Fruit fly (Drosophila melanogaster) whole organism, embryonic: ENCODE measurements around the gene CG15144.

Experiments used
- Asciz ChIP-seq: fragments of 200-800 bp; sonication (Bioruptor generic); optimal IDR thresholded peaks from 2 replicates; lab custom pipeline; 2017; ENCODE audit warnings: missing biosample characterization, mild to moderate bottlenecking, missing genetic modification characterization, missing genetic modification reagents
- Atf6 ChIP-seq: fragments of 200-800 bp; sonication (Bioruptor generic); IDR thresholded peaks from 2 replicates; pipeline ENCODE4 v1.3.6; 2022; ENCODE audit warnings: missing biosample characterization, missing genetic modification characterization
- Awh ChIP-seq: fragments of 200-800 bp; sonication (Bioruptor generic); IDR thresholded peaks from 2 replicates; pipeline ENCODE4, ENCODE4 v1.3.6; 2022; ENCODE audit warnings: missing biosample characterization, missing genetic modification characterization
- Bteb2 ChIP-seq: fragments of 200-800 bp; sonication (Bioruptor generic); optimal IDR thresholded peaks from 2 replicates; lab custom pipeline; 2016; ENCODE audit warnings: missing biosample characterization, missing genetic modification characterization
- CG12942 ChIP-seq: fragments of 200-800 bp; sonication (Bioruptor generic); optimal IDR thresholded peaks from 3 replicates; lab custom pipeline; 2016; ENCODE audit warnings: missing biosample characterization, missing genetic modification characterization
- CG13624 ChIP-seq: fragments of 200-800 bp; sonication (Bioruptor generic); optimal IDR thresholded peaks from 2 replicates; lab custom pipeline; 2016; ENCODE audit warnings: missing biosample characterization, missing genetic modification characterization
- CG1602 ChIP-seq: fragments of 200-800 bp; sonication (Bioruptor generic); optimal IDR thresholded peaks from 3 replicates; lab custom pipeline; 2016; ENCODE audit warnings: missing biosample characterization, missing genetic modification characterization
- CG1647 ChIP-seq: fragments of 200-800 bp; sonication (Bioruptor generic); optimal IDR thresholded peaks from 3 replicates; lab custom pipeline; 2016; ENCODE audit warnings: missing biosample characterization, missing genetic modification characterization
- CG2199 ChIP-seq: fragments of 200-800 bp; sonication (Bioruptor generic); IDR thresholded peaks from 3 replicates; pipeline ENCODE4 v1.3.6; 2022; ENCODE audit warnings: missing biosample characterization, missing genetic modification characterization
- CG32767 ChIP-seq: fragments of 200-800 bp; sonication (Bioruptor generic); IDR thresholded peaks from 2 replicates; pipeline ENCODE4 v1.3.6; 2022; ENCODE audit warnings: missing biosample characterization, missing genetic modification characterization
- CG6175 ChIP-seq: fragments of 200-800 bp; sonication (Bioruptor generic); IDR thresholded peaks from 3 replicates; pipeline ENCODE4 v1.3.6; 2022; ENCODE audit warnings: missing biosample characterization, missing genetic modification characterization
- CG7745 ChIP-seq: fragments of 200-800 bp; sonication (Bioruptor generic); optimal IDR thresholded peaks from 2 replicates; lab custom pipeline; 2018; ENCODE audit warnings: missing biosample characterization, mild to moderate bottlenecking, missing genetic modification characterization, moderate library complexity
- Doc3 ChIP-seq: fragments of 200-800 bp; sonication (Bioruptor generic); IDR thresholded peaks from 3 replicates; pipeline ENCODE4 v1.3.6; 2022; ENCODE audit warnings: missing biosample characterization, missing genetic modification characterization; ENCODE audit not compliant: partially characterized antibody
- HLHmδ ChIP-seq: fragments of 200-800 bp; sonication (Bioruptor generic); optimal IDR thresholded peaks from 2 replicates; lab custom pipeline; 2018; ENCODE audit warnings: missing biosample characterization, mild to moderate bottlenecking, missing genetic modification characterization, moderate library complexity
- Hr78 ChIP-seq, 2 experiments: fragments of 200-800 bp in 1 of 2; fragments of >200 bp in 1 of 2; sonication (Bioruptor generic) in 1 of 2; optimal IDR thresholded peaks; 2 replicates each; lab custom pipeline; 2017 to 2019; ENCODE audit warnings: missing biosample characterization in 2 of 2, missing genetic modification characterization in 2 of 2, mild to moderate bottlenecking in 1 of 2, moderate library complexity in 1 of 2
- Sox102F ChIP-seq: fragments of 200-800 bp; sonication (Bioruptor generic); optimal IDR thresholded peaks from 2 replicates; lab custom pipeline; 2018; ENCODE audit warnings: missing biosample characterization, mild to moderate bottlenecking, missing genetic modification characterization, moderate library complexity
- Xbp1 ChIP-seq: fragments of 200-800 bp; sonication (Bioruptor generic); optimal IDR thresholded peaks from 3 replicates; lab custom pipeline; 2016; ENCODE audit warnings: missing biosample characterization, mild to moderate bottlenecking, missing genetic modification characterization
- abd-A ChIP-seq: fragments of 200-800 bp; sonication (Bioruptor generic); optimal IDR thresholded peaks from 3 replicates; lab custom pipeline; 2019; ENCODE audit warnings: missing biosample characterization, mild to moderate bottlenecking, missing genetic modification characterization, moderate library complexity
- ara ChIP-seq: fragments of 200-800 bp; sonication (Bioruptor generic); IDR thresholded peaks from 2 replicates; pipeline ENCODE4 v1.3.6; 2022; ENCODE audit warnings: missing biosample characterization, missing genetic modification characterization
- br ChIP-seq: fragments of >200 bp; optimal IDR thresholded peaks from 2 replicates; lab custom pipeline; 2017
- btn ChIP-seq: fragments of 200-800 bp; sonication (Bioruptor generic); optimal IDR thresholded peaks from 2 replicates; lab custom pipeline; 2016; ENCODE audit warnings: missing biosample characterization, missing genetic modification characterization
- ci ChIP-seq: fragments of 200-800 bp; sonication (Bioruptor generic); IDR thresholded peaks from 3 replicates; pipeline ENCODE4 v1.3.6; 2022; ENCODE audit warnings: missing biosample characterization, missing genetic modification characterization
- eve ChIP-seq, 2 experiments: fragments of >200 bp; optimal IDR thresholded peaks; 2 replicates each; lab custom pipeline; 2017; ENCODE audit warnings: missing biosample characterization in 2 of 2, missing genetic modification characterization in 2 of 2
- grn ChIP-seq: fragments of 200-800 bp; sonication (Bioruptor generic); optimal IDR thresholded peaks from 3 replicates; lab custom pipeline; 2017; ENCODE audit warnings: missing biosample characterization, missing genetic modification characterization
- gsb-n ChIP-seq: fragments of 200-800 bp; sonication (Bioruptor generic); optimal IDR thresholded peaks from 3 replicates; lab custom pipeline; 2018; ENCODE audit warnings: missing biosample characterization, mild to moderate bottlenecking, missing genetic modification characterization
- jing ChIP-seq: fragments of 200-800 bp; sonication (Bioruptor generic); optimal IDR thresholded peaks from 2 replicates; lab custom pipeline; 2018; ENCODE audit warnings: missing biosample characterization, mild to moderate bottlenecking, missing genetic modification characterization
- kni ChIP-seq: fragments of 200-800 bp; sonication (Bioruptor generic); optimal IDR thresholded peaks from 3 replicates; lab custom pipeline; 2017; ENCODE audit warnings: mild to moderate bottlenecking, missing biosample characterization, missing genetic modification reagents, missing genetic modification characterization
- lmd ChIP-seq: fragments of 200-800 bp; sonication (Bioruptor generic); IDR thresholded peaks from 2 replicates; pipeline ENCODE4 v1.3.6; 2022; ENCODE audit warnings: missing biosample characterization, missing genetic modification characterization
- nau ChIP-seq: fragments of 200-800 bp; sonication (Bioruptor generic); optimal IDR thresholded peaks from 3 replicates; lab custom pipeline; 2017; ENCODE audit warnings: missing biosample characterization, mild to moderate bottlenecking, missing genetic modification characterization, missing genetic modification reagents
- oc ChIP-seq: fragments of 200-800 bp; sonication (Bioruptor generic); optimal IDR thresholded peaks from 2 replicates; lab custom pipeline; 2018; ENCODE audit warnings: missing biosample characterization, mild to moderate bottlenecking, missing genetic modification characterization, moderate library complexity
- otp ChIP-seq: fragments of 200-800 bp; sonication (Bioruptor generic); IDR thresholded peaks from 3 replicates; pipeline ENCODE4, ENCODE4 v1.3.6; 2022; ENCODE audit warnings: missing biosample characterization, missing genetic modification characterization
- phol ChIP-seq: fragments of 200-800 bp; sonication (Bioruptor generic); optimal IDR thresholded peaks from 3 replicates; lab custom pipeline; 2018; ENCODE audit warnings: missing biosample characterization, mild to moderate bottlenecking, missing genetic modification characterization, moderate library complexity
- run ChIP-seq: fragments of 200-800 bp; sonication (Bioruptor generic); optimal IDR thresholded peaks from 3 replicates; lab custom pipeline; 2018; ENCODE audit warnings: missing biosample characterization, mild to moderate bottlenecking, missing genetic modification characterization
- sens ChIP-seq: fragments of 200-800 bp; sonication (Bioruptor generic); peaks from one replicate; lab custom pipeline; 2016; ENCODE audit warnings: missing biosample characterization, missing genetic modification characterization
- seq ChIP-seq: fragments of 200-800 bp; sonication (Bioruptor generic); IDR thresholded peaks from 2 replicates; pipeline ENCODE4 v1.3.6; 2022; ENCODE audit warnings: missing biosample characterization, missing genetic modification characterization
- stc ChIP-seq: fragments of 200-800 bp; sonication (Bioruptor generic); IDR thresholded peaks from 2 replicates; pipeline ENCODE4 v1.3.6; 2022; ENCODE audit warnings: missing biosample characterization, missing genetic modification characterization
- tap ChIP-seq: fragments of 200-800 bp; optimal IDR thresholded peaks from 3 replicates; lab custom pipeline; 2019; ENCODE audit warnings: missing biosample characterization, mild to moderate bottlenecking, missing genetic modification characterization, moderate library complexity

CG15144 gene

dm6 chr2L:17495759-17496158, 33.2 kb downstream of the CG15144 start:
- TF ChIP-seq Hr78 (GFP tag; optimal IDR thresholded peaks at IDR 0.05; lab: Kevin White, UChicago) (peak in 1 of 2 experiments; percentile 56), kni (peak; percentile 50), Doc3 (no peak), ci (GFP tag; lab: Robert Waterston, UW) (no peak), CG32767 (no peak), Atf6 (GFP tag; lab: Robert Waterston, UW) (no peak), Awh (GFP tag; lab: Robert Waterston, UW) (peak; percentile 44; the same call in 1 of the 2 replicates), grn (GFP tag; lab: Kevin White, UChicago) (peak; percentile 37), oc (tag; lab: Kevin White, UChicago) (peak; percentile 64), CG6175 (GFP tag; lab: Robert Waterston, UW) (no peak), CG7745 (tag; lab: Kevin White, UChicago) (no peak), br (lab: Kevin White, UChicago) (no peak), run (tag; lab: Kevin White, UChicago) (no peak), abd-A (tag; lab: Kevin White, UChicago) (peak; percentile 82), CG2199 (GFP tag; lab: Robert Waterston, UW) (0 out of 3 replicates have a peak, but pooled peaks have one; percentile 29), Sox102F (no peak), Xbp1 (no peak), gsb-n (tag; lab: Kevin White, UChicago) (peak; percentile 48), seq (no peak)

- TF ChIP-seq CG1647 (GFP tag; lab: Kevin White, UChicago) = no peak
- TF ChIP-seq Bteb2 (GFP tag; lab: Kevin White, UChicago) = no peak
- TF ChIP-seq CG13624 (GFP tag; lab: Kevin White, UChicago) = no peak
- TF ChIP-seq HLHmδ (GFP tag; lab: Kevin White, UChicago) = no peak
- TF ChIP-seq tap = no peak
- no peak for TF ChIP-seq stc
- TF ChIP-seq ara (GFP tag; lab: Robert Waterston, UW) = no peak
- no peak for TF ChIP-seq CG12942 (GFP tag; lab: Kevin White, UChicago)
- TF ChIP-seq nau (GFP tag; lab: Kevin White, UChicago) = no peak
- no peak for TF ChIP-seq btn (GFP tag; lab: Kevin White, UChicago)
- TF ChIP-seq Asciz (GFP tag; lab: Kevin White, UChicago) = no peak
- no peak for TF ChIP-seq jing
Measured at dm6 chr2L:17492680-17493079, 36.2 kb downstream of the CG15144 start.

dm6 chr2L:17486264-17486663, 42.7 kb downstream of the CG15144 start, which contains the start of gene CG43220:
TSS of gene CG43220 (plus strand) at chr2L:17486564.
- no peak for TF ChIP-seq stc
- no peak for TF ChIP-seq ara (GFP tag; lab: Robert Waterston, UW)
- TF ChIP-seq CG1602 = no peak
- TF ChIP-seq eve (GFP tag; optimal IDR thresholded peaks at IDR 0.05; lab: Kevin White, UChicago) = no peak
- no peak for TF ChIP-seq lmd (GFP tag; lab: Robert Waterston, UW)
- TF ChIP-seq otp = no peak
- TF ChIP-seq, all 482 proteins: peak for 0

dm6 chr2L:17485457-17485856, 43.5 kb downstream of the CG15144 start, which contains the start of the genes CG43221 and CG43645:
TSS of gene CG43221 (plus strand) at chr2L:17485757.
TSS of gene CG43645 (plus strand) at chr2L:17485757.
- no peak for TF ChIP-seq phol
- TF ChIP-seq sens (GFP tag; lab: Kevin White, UChicago) = peak; percentile 4
